Worm (Caenorhabditis elegans): ENCODE data around the gene C31E10.6.

DNA sequence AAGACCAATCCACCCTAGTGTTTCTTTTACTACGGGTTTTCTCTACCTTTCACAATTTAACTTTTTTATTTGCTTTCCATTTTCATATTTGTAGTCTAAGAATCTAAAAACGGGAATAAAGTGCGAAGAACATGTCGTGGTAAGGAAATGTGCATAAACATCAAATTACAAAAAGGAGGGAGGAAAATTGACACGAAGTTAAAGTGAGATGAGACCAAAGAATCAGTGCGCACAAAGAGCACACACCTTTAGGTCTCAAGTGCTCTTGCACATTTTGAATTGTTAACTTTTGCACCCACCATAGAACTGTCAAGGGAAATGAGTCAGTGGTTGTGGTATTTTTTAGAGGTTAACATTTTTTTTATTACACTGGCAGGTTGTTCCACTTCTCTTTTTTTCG is 34.4 kb downstream of the C31E10.6 start:
- no peak for TF ChIP-seq K11D2.4 (GFP tag; IDR thresholded peaks at IDR 0.05)
- no peak for TF ChIP-seq B0035.1 (tag; optimal IDR thresholded peaks at IDR 0.05)
- no peak for TF ChIP-seq C06A6.2 (GFP tag; conservative IDR thresholded peaks at IDR 0.05)
- TF ChIP-seq madf-6 (GFP tag; IDR thresholded peaks at IDR 0.05) = no peak
- no peak for TF ChIP-seq pbrm-1 (GFP tag; IDR thresholded peaks at IDR 0.05)
- no peak for TF ChIP-seq lin-26 (GFP tag; IDR thresholded peaks at IDR 0.05)
- TF ChIP-seq fkh-3 (tag; optimal IDR thresholded peaks at IDR 0.05) = no peak
- TF ChIP-seq hrde-1 (tag; optimal IDR thresholded peaks at IDR 0.05; ENCODE audit: borderline replicate concordance) = no peak
- TF ChIP-seq sdz-38 (tag; optimal IDR thresholded peaks at IDR 0.05) = no peak

All from whole organism, young adult.